Fruit fly (Drosophila melanogaster) whole organism, embryonic: Measurements from ENCODE around the gene Alp10.

Source experiments
- Antp ChIP-seq: fragments of 200-800 bp; sonication (Bioruptor generic); optimal IDR thresholded peaks from 3 replicates; lab custom pipeline; 2016; ENCODE audit warnings: missing biosample characterization, missing genetic modification characterization
- CG10274 ChIP-seq: fragments of 200-800 bp; sonication (Bioruptor generic); optimal IDR thresholded peaks from 3 replicates; lab custom pipeline; 2017; ENCODE audit warnings: missing biosample characterization, mild to moderate bottlenecking, missing genetic modification characterization
- CG10565 ChIP-seq: fragments of 200-800 bp; sonication (Bioruptor generic); optimal IDR thresholded peaks from 3 replicates; lab custom pipeline; 2016; ENCODE audit warnings: missing biosample characterization, mild to moderate bottlenecking, missing genetic modification characterization
- CG11398 ChIP-seq: fragments of 200-800 bp; sonication (Bioruptor generic); optimal IDR thresholded peaks from 2 replicates; lab custom pipeline; 2016; ENCODE audit warnings: missing biosample characterization, missing genetic modification characterization
- CG12219 ChIP-seq: fragments of 200-800 bp; sonication (Bioruptor generic); optimal IDR thresholded peaks from 3 replicates; lab custom pipeline; 2018; ENCODE audit warnings: missing biosample characterization, mild to moderate bottlenecking, missing genetic modification characterization
- CG12942 ChIP-seq: fragments of 200-800 bp; sonication (Bioruptor generic); optimal IDR thresholded peaks from 3 replicates; lab custom pipeline; 2016; ENCODE audit warnings: missing biosample characterization, missing genetic modification characterization
- CG13894 ChIP-seq: fragments of 200-800 bp; sonication (Bioruptor generic); optimal IDR thresholded peaks from 3 replicates; lab custom pipeline; 2018; ENCODE audit warnings: missing biosample characterization, mild to moderate bottlenecking, missing genetic modification characterization, moderate library complexity
- CG14860 ChIP-seq: fragments of 200-800 bp; sonication (Bioruptor generic); IDR thresholded peaks from 3 replicates; pipeline ENCODE4 v1.3.6; 2022; ENCODE audit warnings: missing biosample characterization, missing genetic modification characterization; ENCODE audit not compliant: partially characterized antibody
- CG1647 ChIP-seq: fragments of 200-800 bp; sonication (Bioruptor generic); optimal IDR thresholded peaks from 3 replicates; lab custom pipeline; 2016; ENCODE audit warnings: missing biosample characterization, missing genetic modification characterization
- CG16815 ChIP-seq: fragments of 200-800 bp; sonication (Bioruptor generic); optimal IDR thresholded peaks from 3 replicates; lab custom pipeline; 2017; ENCODE audit warnings: missing biosample characterization, mild to moderate bottlenecking, missing genetic modification characterization
- CG17802 ChIP-seq: fragments of 200-800 bp; sonication (Bioruptor generic); optimal IDR thresholded peaks from 2 replicates; lab custom pipeline; 2018; ENCODE audit warnings: missing biosample characterization, mild to moderate bottlenecking, missing genetic modification characterization, moderate library complexity
- CG30431 ChIP-seq: fragments of 200-800 bp; sonication (Bioruptor generic); optimal IDR thresholded peaks from 2 replicates; lab custom pipeline; 2017; ENCODE audit warnings: missing biosample characterization, missing genetic modification characterization
- CG31388 ChIP-seq: fragments of 200-800 bp; sonication (Bioruptor generic); optimal IDR thresholded peaks from 2 replicates; lab custom pipeline; 2016; ENCODE audit warnings: missing biosample characterization, missing genetic modification characterization
- CG33213 ChIP-seq: fragments of 200-800 bp; sonication (Bioruptor generic); optimal IDR thresholded peaks from 3 replicates; lab custom pipeline; 2016; ENCODE audit warnings: missing biosample characterization, missing genetic modification characterization
- CG5245 ChIP-seq: fragments of 200-800 bp; sonication (Bioruptor generic); optimal IDR thresholded peaks from 3 replicates; lab custom pipeline; 2016; ENCODE audit warnings: missing biosample characterization, missing genetic modification characterization
- CG6791 ChIP-seq: fragments of 200-800 bp; sonication (Bioruptor generic); IDR thresholded peaks from 3 replicates; pipeline ENCODE4 v1.3.6; 2022; ENCODE audit warnings: missing biosample characterization, missing genetic modification characterization; ENCODE audit not compliant: partially characterized antibody
- CG8944 ChIP-seq: fragments of 200-800 bp; sonication (Bioruptor generic); optimal IDR thresholded peaks from 3 replicates; lab custom pipeline; 2016; ENCODE audit warnings: missing biosample characterization, missing genetic modification characterization
- CG9215 ChIP-seq: fragments of 200-800 bp; sonication (Bioruptor generic); IDR thresholded peaks from 2 replicates; pipeline ENCODE4 v1.3.6; 2022; ENCODE audit warnings: missing biosample characterization, missing genetic modification characterization
- CG9797 ChIP-seq: fragments of 200-800 bp; sonication (Bioruptor generic); optimal IDR thresholded peaks from 3 replicates; lab custom pipeline; 2018; ENCODE audit warnings: missing biosample characterization, mild to moderate bottlenecking, missing genetic modification characterization
- D ChIP-seq, 2 experiments: fragments of 200-800 bp in 1 of 2; fragments of >200 bp in 1 of 2; sonication (Bioruptor generic) in 1 of 2; optimal IDR thresholded peaks; 2 replicates in 1 of 2; 3 replicates in 1 of 2; lab custom pipeline; 2017; ENCODE audit warnings: mild to moderate bottlenecking in 1 of 2, missing biosample characterization in 1 of 2, missing genetic modification characterization in 1 of 2, missing genetic modification reagents in 1 of 2
- Dbx ChIP-seq: fragments of 200-800 bp; sonication (Bioruptor generic); IDR thresholded peaks from 3 replicates; pipeline ENCODE4 v1.3.6; 2022; ENCODE audit warnings: missing biosample characterization, missing genetic modification characterization
- Dref ChIP-seq: fragments of 200-800 bp; sonication (Bioruptor generic); IDR thresholded peaks from 2 replicates; pipeline ENCODE4 v1.3.6; 2022; ENCODE audit warnings: missing biosample characterization, missing genetic modification characterization
- Ets65A ChIP-seq: fragments of 200-800 bp; sonication (Bioruptor generic); peaks from one replicate; lab custom pipeline; 2016; ENCODE audit warnings: missing biosample characterization, missing genetic modification characterization
- NC2β ChIP-seq: fragments of 200-800 bp; sonication (Bioruptor generic); optimal IDR thresholded peaks from 2 replicates; lab custom pipeline; 2016; ENCODE audit warnings: missing biosample characterization, missing genetic modification characterization
- Nf-YB ChIP-seq: fragments of 200-800 bp; sonication (Bioruptor generic); optimal IDR thresholded peaks from 3 replicates; lab custom pipeline; 2019; ENCODE audit warnings: missing biosample characterization, mild to moderate bottlenecking, missing genetic modification characterization, moderate library complexity
- YL-1 ChIP-seq: fragments of 200-800 bp; sonication (Bioruptor generic); optimal IDR thresholded peaks from 3 replicates; lab custom pipeline; 2017; ENCODE audit warnings: missing biosample characterization, mild to moderate bottlenecking, missing genetic modification characterization
- az2 ChIP-seq: fragments of 200-800 bp; sonication (Bioruptor generic); optimal IDR thresholded peaks from 3 replicates; lab custom pipeline; 2016; ENCODE audit warnings: missing biosample characterization, missing genetic modification characterization
- bigmax ChIP-seq: fragments of 200-800 bp; sonication (Bioruptor generic); optimal IDR thresholded peaks from 2 replicates; lab custom pipeline; 2018; ENCODE audit warnings: missing biosample characterization, mild to moderate bottlenecking, missing genetic modification characterization
- bsh ChIP-seq, 2 experiments: fragments of 200-800 bp; sonication (Bioruptor generic); optimal IDR thresholded peaks; 2 replicates each; lab custom pipeline; 2017 to 2018; ENCODE audit warnings: mild to moderate bottlenecking in 2 of 2, missing biosample characterization in 2 of 2, missing genetic modification characterization in 2 of 2, moderate library complexity in 1 of 2
- crp ChIP-seq, 2 experiments: fragments of 200-800 bp; sonication (Bioruptor generic); optimal IDR thresholded peaks; 2 replicates in 1 of 2; 3 replicates in 1 of 2; lab custom pipeline; 2017; ENCODE audit warnings: missing biosample characterization in 2 of 2, missing genetic modification characterization in 2 of 2, mild to moderate bottlenecking in 1 of 2, moderate library complexity in 1 of 2
- danr ChIP-seq: fragments of 200-800 bp; sonication (Bioruptor generic); IDR thresholded peaks from 2 replicates; pipeline ENCODE4 v1.3.6; 2022; ENCODE audit warnings: missing biosample characterization, missing genetic modification characterization
- dmrt11E ChIP-seq: fragments of 200-800 bp; sonication (Bioruptor generic); optimal IDR thresholded peaks from 3 replicates; lab custom pipeline; 2018; ENCODE audit warnings: missing biosample characterization, mild to moderate bottlenecking, missing genetic modification characterization, moderate library complexity
- emc ChIP-seq: fragments of 200-800 bp; sonication (Bioruptor generic); optimal IDR thresholded peaks from 2 replicates; lab custom pipeline; 2016; ENCODE audit warnings: missing biosample characterization, missing genetic modification characterization
- esg ChIP-seq: fragments of 200-800 bp; sonication (Bioruptor generic); conservative IDR thresholded peaks from 2 replicates; pipeline ENCODE4 v1.3.6; 2022; ENCODE audit warnings: missing biosample characterization, missing genetic modification characterization
- fd64A ChIP-seq: fragments of 200-800 bp; sonication (Bioruptor generic); optimal IDR thresholded peaks from 3 replicates; lab custom pipeline; 2018; ENCODE audit warnings: missing biosample characterization, mild to moderate bottlenecking, missing genetic modification characterization
- hth ChIP-seq: fragments of >200 bp; optimal IDR thresholded peaks from 2 replicates; lab custom pipeline; 2017; ENCODE audit warnings: inconsistent platforms
- ind ChIP-seq: fragments of 200-800 bp; sonication (Bioruptor generic); optimal IDR thresholded peaks from 3 replicates; lab custom pipeline; 2016; ENCODE audit warnings: missing biosample characterization, missing genetic modification characterization
- luna ChIP-seq: fragments of 200-800 bp; sonication (Bioruptor generic); optimal IDR thresholded peaks from 2 replicates; lab custom pipeline; 2016; ENCODE audit warnings: missing biosample characterization, missing genetic modification characterization
- org-1 ChIP-seq: fragments of 200-800 bp; sonication (Bioruptor generic); optimal IDR thresholded peaks from 2 replicates; lab custom pipeline; 2017; ENCODE audit warnings: missing biosample characterization, missing genetic modification characterization
- psq ChIP-seq: fragments of 200-800 bp; sonication (Bioruptor generic); optimal IDR thresholded peaks from 2 replicates; lab custom pipeline; 2017; ENCODE audit warnings: missing biosample characterization, missing genetic modification characterization
- run ChIP-seq: fragments of 200-800 bp; sonication (Bioruptor generic); optimal IDR thresholded peaks from 3 replicates; lab custom pipeline; 2018; ENCODE audit warnings: missing biosample characterization, mild to moderate bottlenecking, missing genetic modification characterization
- salm ChIP-seq: fragments of 200-800 bp; sonication (Bioruptor generic); optimal IDR thresholded peaks from 2 replicates; lab custom pipeline; 2018; ENCODE audit warnings: missing biosample characterization, mild to moderate bottlenecking, missing genetic modification characterization
- scrt ChIP-seq: fragments of 200-800 bp; sonication (Bioruptor generic); optimal IDR thresholded peaks from 2 replicates; lab custom pipeline; 2018; ENCODE audit warnings: missing biosample characterization, mild to moderate bottlenecking, missing genetic modification characterization, moderate library complexity
- sens ChIP-seq: fragments of 200-800 bp; sonication (Bioruptor generic); peaks from one replicate; lab custom pipeline; 2016; ENCODE audit warnings: missing biosample characterization, missing genetic modification characterization
- sr ChIP-seq: fragments of 200-800 bp; sonication (Bioruptor generic); IDR thresholded peaks from 3 replicates; pipeline ENCODE4 v1.3.6; 2022; ENCODE audit warnings: missing biosample characterization, missing genetic modification characterization
- toy ChIP-seq: fragments of 200-800 bp; sonication (Bioruptor generic); IDR thresholded peaks from 2 replicates; pipeline ENCODE4 v1.3.6; 2022; ENCODE audit warnings: missing biosample characterization, missing genetic modification characterization
- trh ChIP-seq: fragments of 200-800 bp; sonication (Bioruptor generic); optimal IDR thresholded peaks from 2 replicates; lab custom pipeline; 2016; ENCODE audit warnings: missing biosample characterization, missing genetic modification characterization
- unc-4 ChIP-seq: fragments of 200-800 bp; sonication (Bioruptor generic); IDR thresholded peaks from 2 replicates; pipeline ENCODE4 v1.3.6; 2022; ENCODE audit warnings: missing biosample characterization, missing genetic modification characterization; ENCODE audit not compliant: partially characterized antibody

Alp10 gene

DNA sequence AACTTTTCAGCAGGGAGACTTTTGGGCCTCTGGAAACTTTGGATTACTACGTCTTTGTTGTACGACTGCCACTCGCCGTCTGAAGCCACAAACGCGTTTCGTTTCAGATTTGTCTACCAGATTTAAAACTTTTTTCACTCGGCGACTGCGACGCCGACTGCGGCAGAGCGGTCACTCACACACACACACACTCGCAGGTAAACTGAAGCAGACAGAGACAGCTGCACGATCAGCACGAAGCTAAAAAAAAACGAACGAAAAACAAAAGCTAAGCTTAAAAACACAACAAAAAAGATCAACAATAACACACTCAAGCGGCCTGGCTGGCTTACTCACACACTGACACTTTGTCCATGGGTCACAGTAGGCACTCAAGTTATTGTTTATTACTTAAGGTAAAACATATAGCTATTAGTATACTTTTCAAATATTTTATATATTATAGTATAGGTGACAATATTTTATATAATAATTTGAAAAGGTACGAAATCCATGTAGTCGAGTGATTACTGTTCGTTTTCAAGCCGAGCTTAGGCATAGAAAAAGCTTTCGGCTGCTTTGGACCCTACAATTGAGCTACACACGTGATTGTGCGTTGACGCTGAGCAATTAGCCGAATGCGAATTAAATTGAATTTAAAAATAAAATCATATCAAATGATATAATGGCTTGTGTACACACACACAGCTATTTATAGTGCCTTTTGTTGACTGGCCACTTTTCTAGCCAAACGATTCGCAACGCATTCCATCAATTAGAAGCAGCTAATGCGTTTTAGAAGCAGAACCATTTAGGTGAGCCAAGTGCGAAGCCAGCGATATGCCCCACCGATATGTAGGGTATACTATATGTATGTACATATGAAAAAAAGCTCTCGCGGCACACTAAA is 17.6 kb downstream of the Alp10 start, which contains the start of gene Msr-110 (continued):
- no peak for TF ChIP-seq dmrt11E
- no peak for TF ChIP-seq CG14860
- TF ChIP-seq psq (GFP tag; lab: Kevin White, UChicago): peak; percentile 59
- peak; percentile 68 for TF ChIP-seq emc (GFP tag; lab: Kevin White, UChicago)
- TF ChIP-seq luna (GFP tag; lab: Kevin White, UChicago): no peak
- peak; percentile 98 for TF ChIP-seq Ets65A (GFP tag; lab: Kevin White, UChicago)
- TF ChIP-seq unc-4 (GFP tag; lab: Robert Waterston, UW): no peak
- TF ChIP-seq sens (GFP tag; lab: Kevin White, UChicago): peak; percentile 93
- TF ChIP-seq bsh (GFP tag; optimal IDR thresholded peaks at IDR 0.05; lab: Kevin White, UChicago): peak; percentile 87 to 96
- TF ChIP-seq fd64A (GFP tag; lab: Kevin White, UChicago): peak; percentile 60
- TF ChIP-seq org-1: peak; percentile 88
- peak; percentile 94 for TF ChIP-seq Dbx
- TF ChIP-seq CG31388 (GFP tag; lab: Kevin White, UChicago): peak; percentile 61
- TF ChIP-seq esg (GFP tag; lab: Robert Waterston, UW): peak; percentile 89
- peak; percentile 70 for TF ChIP-seq toy (GFP tag; lab: Robert Waterston, UW)
- peak; percentile 37 for TF ChIP-seq CG11398 (GFP tag; lab: Kevin White, UChicago)
- no peak for TF ChIP-seq CG6791 (GFP tag; lab: Robert Waterston, UW)
- peak in 1 of 2 experiments; percentile 46 for TF ChIP-seq crp (GFP tag; optimal IDR thresholded peaks at IDR 0.05; lab: Kevin White, UChicago)
- TF ChIP-seq bigmax (GFP tag; lab: Kevin White, UChicago): no peak
- no peak; the same call in 1 of the 2 replicates for TF ChIP-seq Dref (GFP tag; lab: Robert Waterston, UW)
- TF ChIP-seq CG33213 (GFP tag; lab: Kevin White, UChicago): peak; percentile 32
- peak; percentile 40 for TF ChIP-seq CG1647 (GFP tag; lab: Kevin White, UChicago)
- TF ChIP-seq YL-1: peak; percentile 54
- peak; percentile 80 for TF ChIP-seq scrt (GFP tag; lab: Kevin White, UChicago)
- TF ChIP-seq Nf-YB (GFP tag; lab: Kevin White, UChicago): peak; percentile 62
- TF ChIP-seq danr (GFP tag; lab: Robert Waterston, UW): peak; percentile 85; the same call in 1 of the 2 replicates
- peak; percentile 84 for TF ChIP-seq CG12219
- peak; percentile 71 for TF ChIP-seq Antp (GFP tag; lab: Kevin White, UChicago)
- no peak for TF ChIP-seq hth (lab: Kevin White, UChicago)
- peak; percentile 95 for TF ChIP-seq CG13894
- peak; percentile 89 for TF ChIP-seq CG9215
- peak; percentile 21 for TF ChIP-seq CG10565
- peak; percentile 24; the same call in 1 of the 3 replicates for TF ChIP-seq sr
- TF ChIP-seq CG10274 (GFP tag; lab: Kevin White, UChicago): peak; percentile 96
- peak; percentile 61 for TF ChIP-seq trh (GFP tag; lab: Kevin White, UChicago)
- peak; percentile 67 for TF ChIP-seq CG12942 (GFP tag; lab: Kevin White, UChicago)
- no peak for TF ChIP-seq NC2β (GFP tag; lab: Kevin White, UChicago)
- peak; percentile 78 for TF ChIP-seq salm (tag; lab: Kevin White, UChicago)
- TF ChIP-seq CG30431 (GFP tag; lab: Kevin White, UChicago): peak; percentile 67
- peak; percentile 86 for TF ChIP-seq ind (GFP tag; lab: Kevin White, UChicago)
- TF ChIP-seq CG8944 (GFP tag; lab: Kevin White, UChicago): peak; percentile 64
- TF ChIP-seq CG17802 (tag; lab: Kevin White, UChicago): peak; percentile 51
- TF ChIP-seq CG16815 (GFP tag; lab: Kevin White, UChicago): peak; percentile 75
- TF ChIP-seq CG9797: no peak
- peak; percentile 79 for TF ChIP-seq az2 (GFP tag; lab: Kevin White, UChicago)
- TF ChIP-seq run: peak; percentile 85
- TF ChIP-seq CG5245 (GFP tag; lab: Kevin White, UChicago): peak; percentile 67
- no peak for TF ChIP-seq D (optimal IDR thresholded peaks at IDR 0.05; lab: Kevin White, UChicago)
- TF ChIP-seq D (GFP tag; optimal IDR thresholded peaks at IDR 0.05; lab: Kevin White, UChicago): peak; percentile 84
